Fruit fly (Drosophila melanogaster) whole organism, embryonic: Measurements from ENCODE around the gene CG7386.

ENCODE experiments used
- Adf1 ChIP-seq: fragments of 200-800 bp; sonication (Bioruptor generic); IDR thresholded peaks from 2 replicates; pipeline ENCODE4 v1.3.6; 2022; ENCODE audit warnings: missing biosample characterization, missing genetic modification characterization
- CG1024 ChIP-seq: fragments of 200-800 bp; sonication (Bioruptor generic); IDR thresholded peaks from 2 replicates; pipeline ENCODE4 v1.3.6; 2022; ENCODE audit warnings: missing biosample characterization, missing genetic modification characterization
- CG10267 ChIP-seq: fragments of 200-800 bp; sonication (Bioruptor generic); optimal IDR thresholded peaks from 2 replicates; lab custom pipeline; 2018; ENCODE audit warnings: missing biosample characterization, mild to moderate bottlenecking, missing genetic modification characterization, moderate library complexity
- CG12104 ChIP-seq: fragments of 200-800 bp; sonication (Bioruptor generic); optimal IDR thresholded peaks from 3 replicates; lab custom pipeline; 2016; ENCODE audit warnings: missing biosample characterization, missing genetic modification characterization
- CG12391 ChIP-seq: fragments of 200-800 bp; sonication (Bioruptor generic); optimal IDR thresholded peaks from 3 replicates; lab custom pipeline; 2018; ENCODE audit warnings: missing biosample characterization, mild to moderate bottlenecking, missing genetic modification characterization, moderate library complexity
- CG15073 ChIP-seq: fragments of 200-800 bp; sonication (Bioruptor generic); optimal IDR thresholded peaks from 2 replicates; lab custom pipeline; 2016; ENCODE audit warnings: missing biosample characterization, missing genetic modification characterization
- CG16779 ChIP-seq: fragments of 200-800 bp; sonication (Bioruptor generic); IDR thresholded peaks from 2 replicates; pipeline ENCODE4 v1.3.6; 2022; ENCODE audit warnings: missing biosample characterization, missing genetic modification characterization
- CG17385 ChIP-seq: fragments of 200-800 bp; sonication (Bioruptor generic); optimal IDR thresholded peaks from 3 replicates; lab custom pipeline; 2018; ENCODE audit warnings: missing biosample characterization, mild to moderate bottlenecking, missing genetic modification characterization
- CG18764 ChIP-seq: fragments of 200-800 bp; sonication (Bioruptor generic); optimal IDR thresholded peaks from 3 replicates; lab custom pipeline; 2016; ENCODE audit warnings: missing biosample characterization, missing genetic modification characterization
- CG2712 ChIP-seq: fragments of 200-800 bp; optimal IDR thresholded peaks from 3 replicates; lab custom pipeline; 2019; ENCODE audit warnings: missing biosample characterization, mild to moderate bottlenecking, missing genetic modification characterization, moderate library complexity
- CG3838 ChIP-seq: fragments of 200-800 bp; sonication (Bioruptor generic); optimal IDR thresholded peaks from 3 replicates; lab custom pipeline; 2016; ENCODE audit warnings: missing biosample characterization, missing genetic modification characterization
- CG3995 ChIP-seq: fragments of 200-800 bp; sonication (Bioruptor generic); optimal IDR thresholded peaks from 3 replicates; lab custom pipeline; 2016; ENCODE audit warnings: missing biosample characterization, missing genetic modification characterization
- CG5245 ChIP-seq: fragments of 200-800 bp; sonication (Bioruptor generic); optimal IDR thresholded peaks from 3 replicates; lab custom pipeline; 2016; ENCODE audit warnings: missing biosample characterization, missing genetic modification characterization
- CG7357 ChIP-seq: fragments of 200-800 bp; sonication (Bioruptor generic); IDR thresholded peaks from 3 replicates; pipeline ENCODE4 v1.3.6; 2022; ENCODE audit warnings: missing biosample characterization, missing genetic modification characterization
- CG8359 ChIP-seq: fragments of 200-800 bp; sonication (Bioruptor generic); optimal IDR thresholded peaks from 2 replicates; lab custom pipeline; 2017; ENCODE audit warnings: missing biosample characterization, mild to moderate bottlenecking, missing genetic modification characterization, borderline replicate concordance
- CG8944 ChIP-seq: fragments of 200-800 bp; sonication (Bioruptor generic); optimal IDR thresholded peaks from 3 replicates; lab custom pipeline; 2016; ENCODE audit warnings: missing biosample characterization, missing genetic modification characterization
- CHES-1-like ChIP-seq: fragments of 200-800 bp; sonication (Bioruptor generic); optimal IDR thresholded peaks from 2 replicates; lab custom pipeline; 2016; ENCODE audit warnings: missing biosample characterization, missing genetic modification characterization
- Camta ChIP-seq: fragments of 200-800 bp; sonication (Bioruptor generic); optimal IDR thresholded peaks from 2 replicates; lab custom pipeline; 2016; ENCODE audit warnings: missing biosample characterization, missing genetic modification characterization
- Eip74EF ChIP-seq, 2 experiments: fragments of 200-800 bp in 1 of 2; fragments of >200 bp in 1 of 2; sonication (Bioruptor generic) in 1 of 2; optimal IDR thresholded peaks; 2 replicates each; lab custom pipeline; 2017 to 2019; ENCODE audit warnings: missing biosample characterization in 2 of 2, missing genetic modification characterization in 2 of 2, mild to moderate bottlenecking in 1 of 2, moderate library complexity in 1 of 2
- Hr78 ChIP-seq, 2 experiments: fragments of 200-800 bp in 1 of 2; fragments of >200 bp in 1 of 2; sonication (Bioruptor generic) in 1 of 2; optimal IDR thresholded peaks; 2 replicates each; lab custom pipeline; 2017 to 2019; ENCODE audit warnings: missing biosample characterization in 2 of 2, missing genetic modification characterization in 2 of 2, mild to moderate bottlenecking in 1 of 2, moderate library complexity in 1 of 2
- Lpt ChIP-seq: fragments of >200 bp; optimal IDR thresholded peaks from 2 replicates; lab custom pipeline; 2018; ENCODE audit warnings: missing biosample characterization, missing genetic modification characterization
- MBD-R2 ChIP-seq: fragments of 200-800 bp; sonication (Bioruptor generic); IDR thresholded peaks from 2 replicates; pipeline ENCODE4 v1.3.6; 2022; ENCODE audit warnings: missing biosample characterization, missing genetic modification characterization
- Max ChIP-seq: fragments of 200-800 bp; sonication (Bioruptor generic); optimal IDR thresholded peaks from 2 replicates; lab custom pipeline; 2016; ENCODE audit warnings: missing biosample characterization, mild to moderate bottlenecking, missing genetic modification characterization
- NFAT ChIP-seq: fragments of 200-800 bp; sonication (Bioruptor generic); IDR thresholded peaks from 2 replicates; pipeline ENCODE4 v1.3.6; 2022; ENCODE audit warnings: missing biosample characterization, missing genetic modification characterization
- Neu2 ChIP-seq: fragments of 200-800 bp; sonication (Bioruptor generic); optimal IDR thresholded peaks from 3 replicates; lab custom pipeline; 2016; ENCODE audit warnings: missing biosample characterization, missing genetic modification characterization, borderline replicate concordance
- Opbp ChIP-seq: fragments of 200-800 bp; sonication (Bioruptor generic); IDR thresholded peaks from 3 replicates; pipeline ENCODE4 v1.3.6; 2022; ENCODE audit warnings: missing biosample characterization, missing genetic modification characterization; ENCODE audit not compliant: partially characterized antibody
- Optix ChIP-seq: fragments of 200-800 bp; sonication (Bioruptor generic); IDR thresholded peaks from 3 replicates; pipeline ENCODE4 v1.3.6; 2022; ENCODE audit warnings: missing biosample characterization, missing genetic modification characterization
- Ptx1 ChIP-seq: fragments of 200-800 bp; sonication (Bioruptor generic); IDR thresholded peaks from 2 replicates; pipeline ENCODE4 v1.3.6; 2022; ENCODE audit warnings: missing biosample characterization, missing genetic modification characterization
- Sox100B ChIP-seq: fragments of 200-800 bp; sonication (Bioruptor generic); optimal IDR thresholded peaks from 3 replicates; lab custom pipeline; 2018; ENCODE audit warnings: missing biosample characterization, mild to moderate bottlenecking, missing genetic modification characterization
- Sry-β ChIP-seq: fragments of 200-800 bp; sonication (Bioruptor generic); optimal IDR thresholded peaks from 2 replicates; lab custom pipeline; 2018; ENCODE audit warnings: missing biosample characterization, mild to moderate bottlenecking, missing genetic modification characterization, moderate library complexity
- Sry-δ ChIP-seq: fragments of 200-800 bp; sonication (Bioruptor generic); optimal IDR thresholded peaks from 2 replicates; lab custom pipeline; 2016; ENCODE audit warnings: missing biosample characterization, missing genetic modification characterization
- amos ChIP-seq: fragments of 200-800 bp; sonication (Bioruptor generic); IDR thresholded peaks from 2 replicates; pipeline ENCODE4 v1.3.6; 2022; ENCODE audit warnings: missing biosample characterization, missing genetic modification characterization; ENCODE audit not compliant: partially characterized antibody
- az2 ChIP-seq: fragments of 200-800 bp; sonication (Bioruptor generic); optimal IDR thresholded peaks from 3 replicates; lab custom pipeline; 2016; ENCODE audit warnings: missing biosample characterization, missing genetic modification characterization
- bowl ChIP-seq: fragments of 200-800 bp; sonication (Bioruptor generic); IDR thresholded peaks from 2 replicates; pipeline ENCODE4 v1.3.6; 2022; ENCODE audit warnings: missing biosample characterization, missing genetic modification characterization
- br ChIP-seq: fragments of >200 bp; optimal IDR thresholded peaks from 2 replicates; lab custom pipeline; 2017
- cas ChIP-seq: fragments of 200-800 bp; sonication (Bioruptor generic); IDR thresholded peaks from 2 replicates; pipeline ENCODE4 v1.3.6; 2022; ENCODE audit warnings: missing biosample characterization, missing genetic modification characterization
- crol ChIP-seq: fragments of 200-800 bp; sonication (Bioruptor generic); IDR thresholded peaks from 2 replicates; pipeline ENCODE4 v1.3.6; 2022; ENCODE audit warnings: missing biosample characterization, missing genetic modification characterization
- cwo ChIP-seq: fragments of 200-800 bp; sonication (Bioruptor generic); optimal IDR thresholded peaks from 3 replicates; lab custom pipeline; 2017; ENCODE audit warnings: missing biosample characterization, missing genetic modification characterization, mild to moderate bottlenecking, moderate library complexity, missing genetic modification reagents
- hth ChIP-seq: fragments of >200 bp; optimal IDR thresholded peaks from 2 replicates; lab custom pipeline; 2017; ENCODE audit warnings: inconsistent platforms
- nerfin-1 ChIP-seq: fragments of 200-800 bp; sonication (Bioruptor generic); optimal IDR thresholded peaks from 3 replicates; lab custom pipeline; 2019; ENCODE audit warnings: missing biosample characterization, mild to moderate bottlenecking, missing genetic modification characterization, moderate library complexity
- psq ChIP-seq: fragments of 200-800 bp; sonication (Bioruptor generic); optimal IDR thresholded peaks from 2 replicates; lab custom pipeline; 2017; ENCODE audit warnings: missing biosample characterization, missing genetic modification characterization
- sc ChIP-seq, 3 experiments: fragments of >200 bp in 2 of 3; fragments of 200-800 bp in 1 of 3; sonication (Bioruptor generic) in 1 of 3; optimal IDR thresholded peaks; 2 replicates in 2 of 3; 3 replicates in 1 of 3; lab custom pipeline; 2017; ENCODE audit warnings: mild to moderate bottlenecking in 1 of 3, missing biosample characterization in 1 of 3, missing genetic modification characterization in 1 of 3, missing genetic modification reagents in 1 of 3
- shn ChIP-seq: fragments of 200-800 bp; sonication (Bioruptor generic); optimal IDR thresholded peaks from 3 replicates; lab custom pipeline; 2016; ENCODE audit warnings: missing biosample characterization, missing genetic modification characterization
- sim ChIP-seq: fragments of 200-800 bp; sonication (Bioruptor generic); IDR thresholded peaks from 2 replicates; pipeline ENCODE4 v1.3.6; 2022; ENCODE audit warnings: missing biosample characterization, missing genetic modification characterization
- slp2 ChIP-seq: fragments of 200-800 bp; sonication (Bioruptor generic); optimal IDR thresholded peaks from 2 replicates; lab custom pipeline; 2016; ENCODE audit warnings: missing biosample characterization, missing genetic modification characterization
- sqz ChIP-seq: fragments of 200-800 bp; sonication (Bioruptor generic); optimal IDR thresholded peaks from 3 replicates; lab custom pipeline; 2018; ENCODE audit warnings: missing biosample characterization, mild to moderate bottlenecking, missing genetic modification characterization
- tna ChIP-seq: fragments of 200-800 bp; sonication (Bioruptor generic); IDR thresholded peaks from 2 replicates; pipeline ENCODE4 v1.3.6; 2022; ENCODE audit warnings: missing biosample characterization, missing genetic modification characterization; ENCODE audit not compliant: partially characterized antibody
- vvl ChIP-seq: fragments of 200-800 bp; sonication (Bioruptor generic); IDR thresholded peaks from 2 replicates; pipeline ENCODE4 v1.3.6; 2022; ENCODE audit warnings: missing biosample characterization, missing genetic modification characterization
- wor ChIP-seq: fragments of 200-800 bp; sonication (Bioruptor generic); IDR thresholded peaks from 2 replicates; pipeline ENCODE4 v1.3.6; 2022; ENCODE audit warnings: missing biosample characterization, missing genetic modification characterization
- yki ChIP-seq: fragments of >200 bp; optimal IDR thresholded peaks from 3 replicates; lab custom pipeline; 2018
- zen ChIP-seq: fragments of 200-800 bp; sonication (Bioruptor generic); optimal IDR thresholded peaks from 3 replicates; lab custom pipeline; 2018; ENCODE audit warnings: missing biosample characterization, mild to moderate bottlenecking, missing genetic modification characterization, moderate library complexity

CG7386 gene

dm6 chr3L:6157327-6158032, 32.1 kb upstream of the CG7386 start, which contains the start of gene CG13297 (continued):
- TF ChIP-seq CG10267 = peak; percentile 50
- TF ChIP-seq Sry-δ = no peak
- peak in 1 of 2 experiments; percentile 72 for TF ChIP-seq Eip74EF (GFP tag; optimal IDR thresholded peaks at IDR 0.05; lab: Kevin White, UChicago)
- TF ChIP-seq CG17385 (GFP tag; lab: Kevin White, UChicago) = peak; percentile 20
- TF ChIP-seq wor = peak; percentile 58; the same call in 1 of the 2 replicates
- no peak for TF ChIP-seq slp2 (GFP tag; lab: Kevin White, UChicago)
- TF ChIP-seq NFAT (GFP tag; lab: Robert Waterston, UW) = no peak
- no peak for TF ChIP-seq CG1024 (GFP tag; lab: Robert Waterston, UW)
- peak; percentile 35 for TF ChIP-seq sqz (GFP tag; lab: Kevin White, UChicago)
- no peak for TF ChIP-seq Opbp (GFP tag; lab: Robert Waterston, UW)
- TF ChIP-seq nerfin-1 (tag; lab: Kevin White, UChicago) = peak; percentile 64
- TF ChIP-seq CG12104 (GFP tag; lab: Kevin White, UChicago) = peak; percentile 27
- TF ChIP-seq bowl (GFP tag; lab: Robert Waterston, UW) = no peak
- no peak for TF ChIP-seq Optix (GFP tag; lab: Robert Waterston, UW)
- TF ChIP-seq CHES-1-like = no peak
- no peak for TF ChIP-seq br (lab: Kevin White, UChicago)
- TF ChIP-seq CG12391 (tag; lab: Kevin White, UChicago) = peak; percentile 44
- TF ChIP-seq CG3838 (GFP tag; lab: Kevin White, UChicago) = no peak
- no peak for TF ChIP-seq CG16779 (GFP tag; lab: Robert Waterston, UW)
- no peak for TF ChIP-seq CG8359 (GFP tag; lab: Kevin White, UChicago)
- no peak for TF ChIP-seq CG5245 (GFP tag; lab: Kevin White, UChicago)
- TF ChIP-seq shn (GFP tag; lab: Kevin White, UChicago) = no peak
- TF ChIP-seq yki (lab: Kevin White, UChicago) = no peak
- no peak for TF ChIP-seq MBD-R2 (GFP tag; lab: Robert Waterston, UW)
- TF ChIP-seq Sry-β (GFP tag; lab: Kevin White, UChicago) = no peak
- no peak for TF ChIP-seq psq (GFP tag; lab: Kevin White, UChicago)
- no peak for TF ChIP-seq Neu2 (GFP tag; lab: Kevin White, UChicago)
- no peak for TF ChIP-seq zen (tag; lab: Kevin White, UChicago)
- TF ChIP-seq Lpt (GFP tag; lab: Kevin White, UChicago) = no peak
- TF ChIP-seq CG8944 (GFP tag; lab: Kevin White, UChicago) = no peak
- no peak for TF ChIP-seq tna (GFP tag; lab: Robert Waterston, UW)
- TF ChIP-seq sc (optimal IDR thresholded peaks at IDR 0.05; lab: Kevin White, UChicago) = no peak
- TF ChIP-seq sc (GFP tag; optimal IDR thresholded peaks at IDR 0.05; lab: Kevin White, UChicago) = no peak
- no peak for TF ChIP-seq amos (GFP tag; lab: Robert Waterston, UW)
- TF ChIP-seq crol (GFP tag; lab: Robert Waterston, UW) = no peak
- TF ChIP-seq CG15073 (GFP tag; lab: Kevin White, UChicago) = no peak
- no peak for TF ChIP-seq CG7357 (GFP tag; lab: Robert Waterston, UW)
- TF ChIP-seq Sox100B (GFP tag; lab: Kevin White, UChicago) = peak; percentile 84
- peak; percentile 66 for TF ChIP-seq vvl (GFP tag; lab: Robert Waterston, UW)
- no peak for TF ChIP-seq cwo (GFP tag; lab: Kevin White, UChicago)
- no peak for TF ChIP-seq CG18764 (GFP tag; lab: Kevin White, UChicago)
- peak; percentile 42 for TF ChIP-seq az2
- TF ChIP-seq Camta = no peak
- TF ChIP-seq Adf1 (GFP tag; lab: Robert Waterston, UW) = no peak
- peak; percentile 78 for TF ChIP-seq CG2712 (tag; lab: Kevin White, UChicago)
- TF ChIP-seq Hr78 (GFP tag; optimal IDR thresholded peaks at IDR 0.05; lab: Kevin White, UChicago) = peak in 1 of 2 experiments; percentile 76
- peak; percentile 19 for TF ChIP-seq Max
- no peak for TF ChIP-seq sim (GFP tag; lab: Robert Waterston, UW)
- no peak for TF ChIP-seq cas
- TF ChIP-seq CG3995 (GFP tag; lab: Kevin White, UChicago) = no peak
- peak; percentile 81 for TF ChIP-seq Ptx1 (GFP tag; lab: Robert Waterston, UW)
- TF ChIP-seq hth (lab: Kevin White, UChicago) = no peak
